Fruit fly (Drosophila melanogaster) whole organism, pupa: ENCODE measurements around the gene Sf3b5.

ENCODE experiments used
- CG10348 ChIP-seq: fragments of 200-800 bp; sonication (Bioruptor generic); IDR thresholded peaks from 2 replicates; pipeline ENCODE4 v1.3.6; 2022; ENCODE audit warnings: missing biosample characterization, missing genetic modification characterization
- CG12605 ChIP-seq: fragments of 200-800 bp; sonication (Bioruptor generic); IDR thresholded peaks from 2 replicates; pipeline ENCODE4 v1.3.6; 2022; ENCODE audit warnings: missing biosample characterization, missing genetic modification characterization
- CG13204 ChIP-seq: fragments of 200-800 bp; sonication (Bioruptor generic); optimal IDR thresholded peaks from 2 replicates; lab custom pipeline; 2018; ENCODE audit warnings: missing biosample characterization, mild to moderate bottlenecking, missing genetic modification characterization, moderate library complexity
- CG14655 ChIP-seq: fragments of 200-800 bp; sonication (Bioruptor generic); optimal IDR thresholded peaks from 3 replicates; lab custom pipeline; 2017; ENCODE audit warnings: mild to moderate bottlenecking, missing biosample characterization, missing genetic modification reagents, missing genetic modification characterization
- CG15710 ChIP-seq: fragments of 200-800 bp; sonication (Bioruptor generic); optimal IDR thresholded peaks from 2 replicates; lab custom pipeline; 2018; ENCODE audit warnings: missing biosample characterization, mild to moderate bottlenecking, missing genetic modification characterization, moderate library complexity
- CG17806 ChIP-seq: fragments of 200-800 bp; sonication (Bioruptor generic); optimal IDR thresholded peaks from 2 replicates; lab custom pipeline; 2018; ENCODE audit warnings: missing biosample characterization, mild to moderate bottlenecking, missing genetic modification characterization, moderate library complexity
- CG32121 ChIP-seq: fragments of 200-800 bp; sonication (Bioruptor generic); IDR thresholded peaks from 2 replicates; pipeline ENCODE4 v1.3.6; 2022; ENCODE audit warnings: missing biosample characterization, missing genetic modification characterization
- CG34367 ChIP-seq: fragments of 200-800 bp; sonication (Bioruptor generic); optimal IDR thresholded peaks from 2 replicates; lab custom pipeline; 2018; ENCODE audit warnings: missing biosample characterization, mild to moderate bottlenecking, missing genetic modification characterization
- CG4496 ChIP-seq: fragments of 200-800 bp; sonication (Bioruptor generic); IDR thresholded peaks from 3 replicates; pipeline ENCODE4 v1.3.6; 2022; ENCODE audit warnings: missing biosample characterization, missing genetic modification characterization
- CG8159 ChIP-seq: fragments of 200-800 bp; sonication (Bioruptor generic); optimal IDR thresholded peaks from 3 replicates; lab custom pipeline; 2018; ENCODE audit warnings: missing biosample characterization, mild to moderate bottlenecking, missing genetic modification characterization, moderate library complexity
- CG8301 ChIP-seq: fragments of 200-800 bp; sonication (Bioruptor generic); optimal IDR thresholded peaks from 2 replicates; lab custom pipeline; 2018; ENCODE audit warnings: missing biosample characterization, mild to moderate bottlenecking, missing genetic modification characterization
- CG9948 ChIP-seq: fragments of 200-800 bp; sonication (Bioruptor generic); optimal IDR thresholded peaks from 2 replicates; lab custom pipeline; 2018; ENCODE audit warnings: missing biosample characterization, mild to moderate bottlenecking, missing genetic modification characterization, moderate library complexity
- D1 ChIP-seq: fragments of 200-800 bp; sonication (Bioruptor generic); optimal IDR thresholded peaks from 2 replicates; lab custom pipeline; 2018; ENCODE audit warnings: missing biosample characterization, mild to moderate bottlenecking, missing genetic modification characterization, moderate library complexity
- EcR ChIP-seq: fragments of 200-800 bp; sonication (Bioruptor generic); optimal IDR thresholded peaks from 3 replicates; lab custom pipeline; 2019; ENCODE audit warnings: missing biosample characterization, missing genetic modification characterization, mild to moderate bottlenecking, moderate library complexity, missing genetic modification reagents
- Ets98B ChIP-seq: fragments of 200-800 bp; sonication (Bioruptor generic); IDR thresholded peaks from 2 replicates; pipeline ENCODE4 v1.3.6; 2022; ENCODE audit warnings: missing biosample characterization, missing genetic modification characterization
- Pif1A ChIP-seq: fragments of 200-800 bp; sonication (Bioruptor generic); optimal IDR thresholded peaks from 3 replicates; lab custom pipeline; 2016; ENCODE audit warnings: missing biosample characterization, missing genetic modification characterization
- Pif1B ChIP-seq: fragments of 200-800 bp; sonication (Bioruptor generic); optimal IDR thresholded peaks from 3 replicates; lab custom pipeline; 2016; ENCODE audit warnings: missing biosample characterization, missing genetic modification characterization
- Snoo ChIP-seq: fragments of 200-800 bp; sonication (Bioruptor generic); optimal IDR thresholded peaks from 3 replicates; lab custom pipeline; 2017; ENCODE audit warnings: missing biosample characterization, mild to moderate bottlenecking, missing genetic modification characterization, inconsistent platforms
- fd96Ca ChIP-seq: fragments of 200-800 bp; sonication (Bioruptor generic); IDR thresholded peaks from 3 replicates; pipeline ENCODE4 v1.3.6; 2022; ENCODE audit warnings: missing biosample characterization, missing genetic modification characterization
- gl ChIP-seq: fragments of 200-800 bp; sonication (Bioruptor generic); optimal IDR thresholded peaks from 2 replicates; lab custom pipeline; 2018; ENCODE audit warnings: missing biosample characterization, mild to moderate bottlenecking, missing genetic modification characterization
- rn ChIP-seq: fragments of 200-800 bp; sonication (Bioruptor generic); IDR thresholded peaks from 2 replicates; pipeline ENCODE4 v1.3.6; 2022; ENCODE audit warnings: missing biosample characterization, missing genetic modification characterization

The Sf3b5 gene

dm6 chr3R:8980776-8981165 is 34.4 kb downstream of the Sf3b5 start, which contains the start of gene CAHbeta:
TSS of gene CAHbeta (plus strand) at chr3R:8980860.
- TF ChIP-seq CG12605 (GFP tag; lab: Robert Waterston, UW), result peak; percentile 58
- TF ChIP-seq Ets98B (GFP tag; lab: Robert Waterston, UW), result peak; percentile 42; the same call in 1 of the 2 replicates
- TF ChIP-seq Snoo (tag; lab: Kevin White, UChicago), result no peak

dm6 chr3R:8979850-8980775 is 35.0 kb downstream of the Sf3b5 start:
- TF ChIP-seq CG10348 (GFP tag; lab: Robert Waterston, UW) (no peak), CG8159 (tag; lab: Kevin White, UChicago) (peak; percentile 17), CG4496 (no peak), CG9948 (no peak), gl (tag; lab: Kevin White, UChicago) (peak; percentile 9), CG17806 (no peak), EcR (GFP tag; lab: Kevin White, UChicago) (no peak), D1 (tag; lab: Kevin White, UChicago) (peak; percentile 63), Pif1B (no peak), CG13204 (GFP tag; lab: Kevin White, UChicago) (no peak), CG15710 (tag; lab: Kevin White, UChicago) (no peak), fd96Ca (GFP tag; lab: Robert Waterston, UW) (peak; percentile 24; the same call in 1 of the 3 replicates), CG8301 (peak; percentile 19), CG14655 (GFP tag; lab: Kevin White, UChicago) (no peak), CG12605 (GFP tag; lab: Robert Waterston, UW) (peak; percentile 15; the same call in 1 of the 2 replicates), Ets98B (GFP tag; lab: Robert Waterston, UW) (no peak), CG34367 (tag; lab: Kevin White, UChicago) (no peak), CG32121 (GFP tag; lab: Robert Waterston, UW) (no peak), Snoo (tag; lab: Kevin White, UChicago) (peak; percentile 18), rn (no peak), Pif1A (GFP tag; lab: Kevin White, UChicago) (no peak)

- no peak for TF ChIP-seq fd96Ca (GFP tag; lab: Robert Waterston, UW)
- TF ChIP-seq CG14655 (GFP tag; lab: Kevin White, UChicago), result no peak
- TF ChIP-seq rn, result no peak
- no peak for TF ChIP-seq CG8301
- no peak for TF ChIP-seq CG4496
- TF ChIP-seq CG15710 (tag; lab: Kevin White, UChicago), result peak; percentile 74
- no peak for TF ChIP-seq CG12605 (GFP tag; lab: Robert Waterston, UW)
- peak; percentile 84 for TF ChIP-seq Snoo (tag; lab: Kevin White, UChicago)
- peak; percentile 55 for TF ChIP-seq Pif1B
- peak; percentile 46 for TF ChIP-seq CG9948
- TF ChIP-seq CG32121 (GFP tag; lab: Robert Waterston, UW), result no peak
- peak; percentile 4 for TF ChIP-seq CG13204 (GFP tag; lab: Kevin White, UChicago)
- TF ChIP-seq gl (tag; lab: Kevin White, UChicago), result no peak
- TF ChIP-seq Ets98B (GFP tag; lab: Robert Waterston, UW), result no peak
- peak; percentile 47 for TF ChIP-seq CG17806
- TF ChIP-seq Pif1A (GFP tag; lab: Kevin White, UChicago), result peak; percentile 38
- TF ChIP-seq EcR (GFP tag; lab: Kevin White, UChicago), result no peak
- TF ChIP-seq CG8159 (tag; lab: Kevin White, UChicago), result peak; percentile 74
- peak; percentile 8 for TF ChIP-seq D1 (tag; lab: Kevin White, UChicago)
- peak; percentile 20 for TF ChIP-seq CG34367 (tag; lab: Kevin White, UChicago)
- no peak for TF ChIP-seq CG10348 (GFP tag; lab: Robert Waterston, UW)
These were observed 36.4 kb downstream of the Sf3b5 start for dm6 chr3R:8978768-8979167.

dm6 chr3R:8976073-8976593 is 39.0 kb downstream of the Sf3b5 start:
- TF ChIP-seq CG17806 (no peak), CG8301 (no peak), rn (no peak), CG34367 (tag; lab: Kevin White, UChicago) (no peak), Ets98B (GFP tag; lab: Robert Waterston, UW) (no peak), CG8159 (tag; lab: Kevin White, UChicago) (no peak), CG10348 (GFP tag; lab: Robert Waterston, UW) (no peak), CG12605 (GFP tag; lab: Robert Waterston, UW) (no peak), CG15710 (tag; lab: Kevin White, UChicago) (no peak), gl (tag; lab: Kevin White, UChicago) (no peak), EcR (GFP tag; lab: Kevin White, UChicago) (no peak), Pif1B (no peak)
- TF ChIP-seq, all 21 proteins: peak for 0

- TF ChIP-seq CG13204 (GFP tag; lab: Kevin White, UChicago) (peak; percentile 60), CG14655 (GFP tag; lab: Kevin White, UChicago) (peak; percentile 30), CG12605 (GFP tag; lab: Robert Waterston, UW) (peak; percentile 78), gl (tag; lab: Kevin White, UChicago) (no peak), D1 (tag; lab: Kevin White, UChicago) (no peak), CG15710 (tag; lab: Kevin White, UChicago) (peak; percentile 28), CG34367 (tag; lab: Kevin White, UChicago) (peak; percentile 22), Pif1A (GFP tag; lab: Kevin White, UChicago) (peak; percentile 58), CG4496 (peak; percentile 66; the same call in 1 of the 3 replicates), CG9948 (peak; percentile 26), CG8301 (peak; percentile 29), EcR (GFP tag; lab: Kevin White, UChicago) (peak; percentile 11), rn (0 out of 2 replicates have a peak, but pooled peaks have one; percentile 4), CG17806 (no peak), Pif1B (no peak), Snoo (tag; lab: Kevin White, UChicago) (peak; percentile 29), Ets98B (GFP tag; lab: Robert Waterston, UW) (peak; percentile 67), CG8159 (tag; lab: Kevin White, UChicago) (peak; percentile 18), fd96Ca (GFP tag; lab: Robert Waterston, UW) (peak; percentile 68; the same call in 2 of the 3 replicates), CG32121 (GFP tag; lab: Robert Waterston, UW) (no peak)
- TF ChIP-seq, all 21 proteins: peak for 15
These were observed 43.3 kb downstream of the Sf3b5 start for dm6 chr3R:8971794-8972193.
